Worm (Caenorhabditis elegans) whole organism, mixed stage, embryonic: Measurements from ENCODE around the gene pinn-4.

Experiments
- ceh-43 ChIP-seq: fragments of 200-800 bp; sonication (Bioruptor generic); optimal IDR thresholded peaks from 2 replicates; lab custom pipeline; 2018; ENCODE audit warnings: mild to moderate bottlenecking, missing genetic modification characterization, moderate library complexity, missing compliant biosample characterization
- ces-1 ChIP-seq: fragments of 150-350 bp; optimal IDR thresholded peaks from 2 replicates; lab custom pipeline; 2014; ENCODE audit warnings: missing biosample characterization, missing genetic modification reagents, missing genetic modification characterization
- drap-1 ChIP-seq: fragments of 200-800 bp; sonication (Bioruptor generic); optimal IDR thresholded peaks from 3 replicates; lab custom pipeline; 2018; ENCODE audit warnings: mild to moderate bottlenecking, missing genetic modification characterization, missing compliant biosample characterization
- elt-1 ChIP-seq: sonication (generic microtip); optimal IDR thresholded peaks from 2 replicates; lab custom pipeline; 2017; ENCODE audit warnings: missing genetic modification characterization, mild to moderate bottlenecking, missing compliant biosample characterization, antibody characterized with exemption, moderate library complexity, borderline replicate concordance; ENCODE audit not compliant: insufficient read depth
- elt-3 ChIP-seq: fragments of 150-350 bp; optimal IDR thresholded peaks from 2 replicates; lab custom pipeline; 2014; ENCODE audit warnings: missing biosample characterization, missing genetic modification characterization
- flh-1 ChIP-seq: fragments of 200-800 bp; sonication (Bioruptor generic); optimal IDR thresholded peaks from 2 replicates; lab custom pipeline; 2018; ENCODE audit warnings: mild to moderate bottlenecking, missing genetic modification characterization, moderate library complexity, missing compliant biosample characterization
- mep-1 ChIP-seq: fragments of 150-350 bp; optimal IDR thresholded peaks from 2 replicates; lab custom pipeline; 2017; ENCODE audit warnings: missing biosample characterization, missing genetic modification reagents, missing genetic modification characterization, inconsistent platforms
- nhr-237 ChIP-seq: fragments of 150-350 bp; optimal IDR thresholded peaks from 2 replicates; lab custom pipeline; 2014; ENCODE audit warnings: missing biosample characterization, missing genetic modification characterization
- nhr-28 ChIP-seq: fragments of 150-350 bp; optimal IDR thresholded peaks from 2 replicates; lab custom pipeline; 2014; ENCODE audit warnings: missing biosample characterization, missing genetic modification characterization
- nhr-76 ChIP-seq: sonication (generic microtip); optimal IDR thresholded peaks from 2 replicates; lab custom pipeline; 2017; ENCODE audit warnings: missing biosample characterization, missing genetic modification characterization
- sem-2 ChIP-seq: fragments of 200-800 bp; sonication (Bioruptor generic); optimal IDR thresholded peaks from 2 replicates; lab custom pipeline; 2018; ENCODE audit warnings: mild to moderate bottlenecking, missing genetic modification characterization, missing compliant biosample characterization
- unc-39 ChIP-seq: fragments of 150-350 bp; optimal IDR thresholded peaks from 2 replicates; lab custom pipeline; 2014; ENCODE audit warnings: missing biosample characterization, missing genetic modification characterization
- unc-62 ChIP-seq: fragments of 150-350 bp; optimal IDR thresholded peaks from 2 replicates; lab custom pipeline; 2014; ENCODE audit warnings: missing biosample characterization, missing genetic modification reagents, missing genetic modification characterization
- zip-8 ChIP-seq: fragments of 150-350 bp; optimal IDR thresholded peaks from 2 replicates; lab custom pipeline; 2014; ENCODE audit warnings: missing biosample characterization, missing genetic modification characterization

- TF ChIP-seq nhr-237 (no peak), nhr-76 (tag; lab: Kevin White, UChicago) (no peak), ces-1 (no peak), elt-3 (tag; lab: Kevin White, UChicago) (no peak), ceh-43 (GFP tag; lab: Kevin White, UChicago) (peak; percentile 90), nhr-28 (no peak), sem-2 (GFP tag; lab: Kevin White, UChicago) (no peak), unc-39 (tag; lab: Kevin White, UChicago) (no peak), drap-1 (no peak), elt-1 (tag; lab: Kevin White, UChicago) (no peak), zip-8 (tag; lab: Kevin White, UChicago) (no peak), mep-1 (no peak), flh-1 (no peak), unc-62 (GFP tag; lab: Kevin White, UChicago) (no peak)
These were observed 11.3 kb downstream of the pinn-4 start for ce11 chrII:13414099-13414498.
